Comparison of ENCODE assay signal across 1 fruit fly cellular context in the genomic region with DNA sequence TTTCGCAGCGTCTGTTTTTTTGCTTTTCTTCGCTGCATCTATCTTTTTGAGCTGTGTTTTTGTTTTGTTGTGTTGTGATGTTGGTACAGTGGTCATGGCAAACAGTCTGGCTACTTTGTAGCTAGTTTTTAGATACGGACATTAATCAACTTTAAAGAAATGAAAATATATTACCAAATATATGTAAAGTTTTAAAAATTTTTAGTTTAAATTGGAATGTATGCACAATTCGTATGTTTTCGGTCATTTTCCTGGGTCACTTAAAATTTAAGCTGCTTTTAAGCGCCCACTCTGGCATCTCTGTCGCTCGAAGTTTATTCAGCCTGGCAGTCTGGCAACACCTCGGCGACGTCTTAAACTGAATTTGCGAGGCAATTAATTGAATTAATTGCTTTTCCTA.
TF ChIP-seq lines count a peak whose summit lies in the region.

A gene (plus strand): TSS at position 344 of the 400 bp plus-strand sequence.

TF ChIP-seq in whole organism, embryonic, 481 proteins besides CTCF, POLR2A, EP300 and RAD21 (continued from another document and continues in another):
- TF ChIP-seq CG15073 (GFP tag; optimal IDR thresholded peaks at IDR 0.05; lab: Kevin White, UChicago), result no peak
- no peak for TF ChIP-seq Hr78 (GFP tag; optimal IDR thresholded peaks at IDR 0.05; lab: Kevin White, UChicago)
- TF ChIP-seq CG7556 (GFP tag; optimal IDR thresholded peaks at IDR 0.05; lab: Kevin White, UChicago), result peak; percentile 45
- TF ChIP-seq HLH4C (GFP tag; IDR thresholded peaks at IDR 0.05; lab: Robert Waterston, UW; ENCODE audit: partially characterized antibody), result no peak
- no peak for TF ChIP-seq CG43689 (GFP tag; IDR thresholded peaks at IDR 0.05; lab: Robert Waterston, UW)
- peak; percentile 37; the same call in 1 of the 2 replicates for TF ChIP-seq HLH3B (GFP tag; IDR thresholded peaks at IDR 0.05; lab: Robert Waterston, UW)
- TF ChIP-seq her (GFP tag; optimal IDR thresholded peaks at IDR 0.05; lab: Kevin White, UChicago), result no peak
- TF ChIP-seq ems (GFP tag; optimal IDR thresholded peaks at IDR 0.05; lab: Kevin White, UChicago), result peak; percentile 25
- TF ChIP-seq CG6854 (GFP tag; optimal IDR thresholded peaks at IDR 0.05; lab: Kevin White, UChicago), result no peak
- TF ChIP-seq CG9437 (GFP tag; optimal IDR thresholded peaks at IDR 0.05; lab: Kevin White, UChicago), result no peak
- peak; percentile 36; the same call in 1 of the 2 replicates for TF ChIP-seq chm (GFP tag; IDR thresholded peaks at IDR 0.05; lab: Robert Waterston, UW)
- peak; percentile 47 for TF ChIP-seq Fer2 (tag; optimal IDR thresholded peaks at IDR 0.05; lab: Kevin White, UChicago)
- TF ChIP-seq yki (optimal IDR thresholded peaks at IDR 0.05; lab: Kevin White, UChicago), result no peak
- TF ChIP-seq Ets97D (GFP tag; optimal IDR thresholded peaks at IDR 0.05; lab: Kevin White, UChicago), result peak; percentile 32
- peak; percentile 41 for TF ChIP-seq Blimp-1 (GFP tag; optimal IDR thresholded peaks at IDR 0.05; lab: Kevin White, UChicago)
- TF ChIP-seq CG6765 (GFP tag; optimal IDR thresholded peaks at IDR 0.05; lab: Kevin White, UChicago), result no peak
- no peak for TF ChIP-seq disco-r (GFP tag; optimal IDR thresholded peaks at IDR 0.05; lab: Kevin White, UChicago)
- no peak for TF ChIP-seq CG14050 (GFP tag; IDR thresholded peaks at IDR 0.05; lab: Robert Waterston, UW)
- peak; percentile 75 for TF ChIP-seq CG4328 (GFP tag; optimal IDR thresholded peaks at IDR 0.05; lab: Kevin White, UChicago)
- peak; percentile 73 for TF ChIP-seq Fer1 (GFP tag; optimal IDR thresholded peaks at IDR 0.05; lab: Kevin White, UChicago)
- peak; percentile 57 for TF ChIP-seq chn (GFP tag; optimal IDR thresholded peaks at IDR 0.05; lab: Kevin White, UChicago)
- TF ChIP-seq Doc3 (GFP tag; IDR thresholded peaks at IDR 0.05; lab: Robert Waterston, UW; ENCODE audit: partially characterized antibody), result no peak
- no peak for TF ChIP-seq CkIIα-i1 (GFP tag; IDR thresholded peaks at IDR 0.05; lab: Robert Waterston, UW)
- peak; percentile 54 for TF ChIP-seq az2 (GFP tag; optimal IDR thresholded peaks at IDR 0.05; lab: Kevin White, UChicago)
- TF ChIP-seq MESR4 (GFP tag; optimal IDR thresholded peaks at IDR 0.05; lab: Kevin White, UChicago), result no peak
- TF ChIP-seq tx (GFP tag; optimal IDR thresholded peaks at IDR 0.05; lab: Kevin White, UChicago), result peak; percentile 15
- TF ChIP-seq CG30403 (GFP tag; optimal IDR thresholded peaks at IDR 0.05; lab: Kevin White, UChicago), result peak; percentile 73
- TF ChIP-seq Vsx1 (GFP tag; optimal IDR thresholded peaks at IDR 0.05; lab: Kevin White, UChicago), result no peak
- peak; percentile 44 for TF ChIP-seq CG15601 (tag; optimal IDR thresholded peaks at IDR 0.05; lab: Kevin White, UChicago)
- peak; percentile 81 for TF ChIP-seq Rfx (GFP tag; IDR thresholded peaks at IDR 0.05; lab: Robert Waterston, UW)
- peak; percentile 41 to 69 for TF ChIP-seq dpn (GFP tag; optimal IDR thresholded peaks at IDR 0.05; lab: Kevin White, UChicago)
- TF ChIP-seq CG34224 (GFP tag; IDR thresholded peaks at IDR 0.05; lab: Robert Waterston, UW; ENCODE audit: partially characterized antibody), result no peak
- peak; percentile 77 for TF ChIP-seq grau (tag; optimal IDR thresholded peaks at IDR 0.05; lab: Kevin White, UChicago)
- TF ChIP-seq odd (GFP tag; optimal IDR thresholded peaks at IDR 0.05; lab: Kevin White, UChicago), result peak; percentile 4
- TF ChIP-seq gcm2 (GFP tag; optimal IDR thresholded peaks at IDR 0.05; lab: Kevin White, UChicago), result no peak
- no peak for TF ChIP-seq dan (GFP tag; IDR thresholded peaks at IDR 0.05; lab: Robert Waterston, UW)
- no peak for TF ChIP-seq CG3163 (GFP tag; optimal IDR thresholded peaks at IDR 0.05; lab: Kevin White, UChicago)
- peak; percentile 27 for TF ChIP-seq CG18476 (GFP tag; optimal IDR thresholded peaks at IDR 0.05; lab: Kevin White, UChicago)
- no peak for TF ChIP-seq CG12236 (GFP tag; optimal IDR thresholded peaks at IDR 0.05; lab: Kevin White, UChicago)
- TF ChIP-seq dmrt99B (tag; optimal IDR thresholded peaks at IDR 0.05; lab: Kevin White, UChicago), result peak; percentile 57
- peak; percentile 62 for TF ChIP-seq CG18262 (tag; optimal IDR thresholded peaks at IDR 0.05; lab: Kevin White, UChicago)
- no peak for TF ChIP-seq fd102C (GFP tag; optimal IDR thresholded peaks at IDR 0.05; lab: Kevin White, UChicago)
- no peak for TF ChIP-seq Bgb (GFP tag; IDR thresholded peaks at IDR 0.05; lab: Robert Waterston, UW; ENCODE audit: partially characterized antibody)
- TF ChIP-seq CG10274 (GFP tag; optimal IDR thresholded peaks at IDR 0.05; lab: Kevin White, UChicago), result no peak
- peak; percentile 80 for TF ChIP-seq CG4617 (GFP tag; optimal IDR thresholded peaks at IDR 0.05; lab: Kevin White, UChicago; ENCODE audit: borderline replicate concordance)
- TF ChIP-seq HLH54F (GFP tag; optimal IDR thresholded peaks at IDR 0.05; lab: Kevin White, UChicago), result peak; percentile 24
- peak; percentile 62 for TF ChIP-seq Hmr (GFP tag; optimal IDR thresholded peaks at IDR 0.05; lab: Kevin White, UChicago)
- no peak for TF ChIP-seq grn (GFP tag; optimal IDR thresholded peaks at IDR 0.05; lab: Kevin White, UChicago)
- peak; percentile 28 for TF ChIP-seq CG16863 (GFP tag; optimal IDR thresholded peaks at IDR 0.05; lab: Kevin White, UChicago)
- peak; percentile 65 for TF ChIP-seq Abd-B (GFP tag; optimal IDR thresholded peaks at IDR 0.05; lab: Kevin White, UChicago)
- no peak for TF ChIP-seq C15 (GFP tag; IDR thresholded peaks at IDR 0.05; lab: Robert Waterston, UW)
- TF ChIP-seq CG10321 (GFP tag; IDR thresholded peaks at IDR 0.05; lab: Robert Waterston, UW), result no peak
- peak; percentile 80 for TF ChIP-seq CG9932 (GFP tag; IDR thresholded peaks at IDR 0.05; lab: Robert Waterston, UW)
- TF ChIP-seq CG10654 (GFP tag; optimal IDR thresholded peaks at IDR 0.05; lab: Kevin White, UChicago), result peak; percentile 55
- peak; percentile 60 for TF ChIP-seq slou (GFP tag; optimal IDR thresholded peaks at IDR 0.05; lab: Kevin White, UChicago)
- peak; percentile 15 for TF ChIP-seq tap (tag; optimal IDR thresholded peaks at IDR 0.05; lab: Kevin White, UChicago)
- TF ChIP-seq psq (GFP tag; optimal IDR thresholded peaks at IDR 0.05; lab: Kevin White, UChicago), result no peak
- no peak for TF ChIP-seq ara (GFP tag; IDR thresholded peaks at IDR 0.05; lab: Robert Waterston, UW)
- TF ChIP-seq kah (GFP tag; optimal IDR thresholded peaks at IDR 0.05; lab: Kevin White, UChicago), result no peak
- TF ChIP-seq CoRest (tag; optimal IDR thresholded peaks at IDR 0.05; lab: Kevin White, UChicago), result peak; percentile 83
- no peak for TF ChIP-seq exex (tag; optimal IDR thresholded peaks at IDR 0.05; lab: Kevin White, UChicago)
- TF ChIP-seq Gug (GFP tag; IDR thresholded peaks at IDR 0.05; lab: Robert Waterston, UW), result peak; percentile 52; the same call in 1 of the 4 replicates
- TF ChIP-seq fru (optimal IDR thresholded peaks at IDR 0.05; lab: Kevin White, UChicago), result no peak
- peak; percentile 12 for TF ChIP-seq kay (GFP tag; optimal IDR thresholded peaks at IDR 0.05; lab: Kevin White, UChicago)
- no peak for TF ChIP-seq TFAM (GFP tag; optimal IDR thresholded peaks at IDR 0.05; lab: Kevin White, UChicago)
- 0 out of 3 replicates have a peak, but pooled peaks have one; percentile 57 for TF ChIP-seq Dbx (GFP tag; IDR thresholded peaks at IDR 0.05; lab: Robert Waterston, UW)
- TF ChIP-seq CG3407 (GFP tag; optimal IDR thresholded peaks at IDR 0.05; lab: Kevin White, UChicago), result no peak
- TF ChIP-seq CG15696 (tag; optimal IDR thresholded peaks at IDR 0.05; lab: Kevin White, UChicago), result peak; percentile 73
- TF ChIP-seq ewg (GFP tag; optimal IDR thresholded peaks at IDR 0.05; lab: Kevin White, UChicago), result peak; percentile 18
- no peak for TF ChIP-seq p53 (GFP tag; optimal IDR thresholded peaks at IDR 0.05; lab: Kevin White, UChicago)
- peak; percentile 37; the same call in 1 of the 2 replicates for TF ChIP-seq wor (GFP tag; IDR thresholded peaks at IDR 0.05; lab: Robert Waterston, UW)
- TF ChIP-seq tin (GFP tag; optimal IDR thresholded peaks at IDR 0.05; lab: Kevin White, UChicago), result peak; percentile 50
- peak; percentile 38 for TF ChIP-seq CG3995 (GFP tag; optimal IDR thresholded peaks at IDR 0.05; lab: Kevin White, UChicago)
- TF ChIP-seq sc (optimal IDR thresholded peaks at IDR 0.05; lab: Kevin White, UChicago), result no peak
- no peak for TF ChIP-seq sc (GFP tag; optimal IDR thresholded peaks at IDR 0.05; lab: Kevin White, UChicago)
- TF ChIP-seq CG18764 (GFP tag; optimal IDR thresholded peaks at IDR 0.05; lab: Kevin White, UChicago), result peak; percentile 22
- no peak for TF ChIP-seq CG6654 (GFP tag; optimal IDR thresholded peaks at IDR 0.05; lab: Kevin White, UChicago)
- TF ChIP-seq CG4424 (GFP tag; optimal IDR thresholded peaks at IDR 0.05; lab: Kevin White, UChicago), result peak; percentile 58
- TF ChIP-seq Dad (GFP tag; optimal IDR thresholded peaks at IDR 0.05; lab: Kevin White, UChicago), result peak; percentile 8
- TF ChIP-seq toy (GFP tag; IDR thresholded peaks at IDR 0.05; lab: Robert Waterston, UW), result no peak
- peak; percentile 60 for TF ChIP-seq CG12155 (GFP tag; optimal IDR thresholded peaks at IDR 0.05; lab: Kevin White, UChicago)
- peak; percentile 35 for TF ChIP-seq mirr (GFP tag; optimal IDR thresholded peaks at IDR 0.05; lab: Kevin White, UChicago)
- TF ChIP-seq Atf-2 (GFP tag; optimal IDR thresholded peaks at IDR 0.05; lab: Kevin White, UChicago), result peak; percentile 19
- TF ChIP-seq CG8478 (optimal IDR thresholded peaks at IDR 0.05; lab: Kevin White, UChicago), result no peak
- TF ChIP-seq salm (tag; optimal IDR thresholded peaks at IDR 0.05; lab: Kevin White, UChicago), result peak; percentile 27
- peak; percentile 34; the same call in 1 of the 2 replicates for TF ChIP-seq Atf6 (GFP tag; IDR thresholded peaks at IDR 0.05; lab: Robert Waterston, UW)
- TF ChIP-seq lmd (GFP tag; IDR thresholded peaks at IDR 0.05; lab: Robert Waterston, UW), result peak; percentile 64
- no peak for TF ChIP-seq tll (GFP tag; optimal IDR thresholded peaks at IDR 0.05; lab: Kevin White, UChicago)
- TF ChIP-seq Deaf1 (tag; optimal IDR thresholded peaks at IDR 0.05; lab: Kevin White, UChicago), result peak; percentile 25
- TF ChIP-seq NC2β (GFP tag; optimal IDR thresholded peaks at IDR 0.05; lab: Kevin White, UChicago), result peak; percentile 32
- peak; percentile 61 for TF ChIP-seq CG12299 (tag; optimal IDR thresholded peaks at IDR 0.05; lab: Kevin White, UChicago)
- TF ChIP-seq dati (GFP tag; IDR thresholded peaks at IDR 0.05; lab: Robert Waterston, UW), result no peak
- no peak for TF ChIP-seq ash1 (GFP tag; optimal IDR thresholded peaks at IDR 0.05; lab: Kevin White, UChicago)
- TF ChIP-seq Hmx (GFP tag; optimal IDR thresholded peaks at IDR 0.05; lab: Kevin White, UChicago), result no peak
- peak; percentile 19 to 54 for TF ChIP-seq chif (GFP tag; optimal IDR thresholded peaks at IDR 0.05; lab: Kevin White, UChicago)
- no peak for TF ChIP-seq amos (GFP tag; IDR thresholded peaks at IDR 0.05; lab: Robert Waterston, UW; ENCODE audit: partially characterized antibody)
- peak in 1 of 3 experiments; percentile 58 for TF ChIP-seq lola (GFP tag; optimal IDR thresholded peaks at IDR 0.05; lab: Kevin White, UChicago)
- TF ChIP-seq Camta (GFP tag; optimal IDR thresholded peaks at IDR 0.05; lab: Kevin White, UChicago), result peak; percentile 29
- TF ChIP-seq CG9797 (GFP tag; optimal IDR thresholded peaks at IDR 0.05; lab: Kevin White, UChicago), result peak; percentile 7
- no peak for TF ChIP-seq gce (GFP tag; IDR thresholded peaks at IDR 0.05; lab: Robert Waterston, UW)
- no peak for TF ChIP-seq Neu2 (GFP tag; optimal IDR thresholded peaks at IDR 0.05; lab: Kevin White, UChicago; ENCODE audit: borderline replicate concordance)
- no peak for TF ChIP-seq Asciz (GFP tag; optimal IDR thresholded peaks at IDR 0.05; lab: Kevin White, UChicago)
- TF ChIP-seq CG32767 (GFP tag; IDR thresholded peaks at IDR 0.05; lab: Robert Waterston, UW), result peak; percentile 19; the same call in 1 of the 2 replicates
- no peak for TF ChIP-seq ato (GFP tag; IDR thresholded peaks at IDR 0.05; lab: Robert Waterston, UW; ENCODE audit: partially characterized antibody)
- peak; percentile 80 for TF ChIP-seq slbo (GFP tag; IDR thresholded peaks at IDR 0.05; lab: Robert Waterston, UW)
- peak in 1 of 2 experiments; percentile 67 for TF ChIP-seq crp (GFP tag; optimal IDR thresholded peaks at IDR 0.05; lab: Kevin White, UChicago)
- TF ChIP-seq luna (GFP tag; optimal IDR thresholded peaks at IDR 0.05; lab: Kevin White, UChicago), result no peak
- peak; percentile 42 for TF ChIP-seq CG2116 (GFP tag; optimal IDR thresholded peaks at IDR 0.05; lab: Kevin White, UChicago)
- 0 out of 2 replicates have a peak, but pooled peaks have one; percentile 24 for TF ChIP-seq ttk (GFP tag; IDR thresholded peaks at IDR 0.05; lab: Robert Waterston, UW)
- TF ChIP-seq pb (GFP tag; optimal IDR thresholded peaks at IDR 0.05; lab: Kevin White, UChicago), result no peak
- no peak for TF ChIP-seq Sox102F (GFP tag; optimal IDR thresholded peaks at IDR 0.05; lab: Kevin White, UChicago)
- peak; percentile 80 for TF ChIP-seq HmgZ (tag; optimal IDR thresholded peaks at IDR 0.05; lab: Kevin White, UChicago)
- no peak for TF ChIP-seq CG2199 (GFP tag; IDR thresholded peaks at IDR 0.05; lab: Robert Waterston, UW)
- no peak for TF ChIP-seq chinmo (GFP tag; IDR thresholded peaks at IDR 0.05; lab: Robert Waterston, UW; ENCODE audit: partially characterized antibody)
- TF ChIP-seq CG17568 (GFP tag; optimal IDR thresholded peaks at IDR 0.05; lab: Kevin White, UChicago), result no peak
- TF ChIP-seq ken (GFP tag; IDR thresholded peaks at IDR 0.05; lab: Robert Waterston, UW), result 0 out of 3 replicates have a peak, but pooled peaks have one; percentile 18
- peak; percentile 64 for TF ChIP-seq Dek (tag; optimal IDR thresholded peaks at IDR 0.05; lab: Kevin White, UChicago)
- peak; percentile 35 to 47 for TF ChIP-seq Pdp1 (GFP tag; optimal IDR thresholded peaks at IDR 0.05; lab: Kevin White, UChicago)
- TF ChIP-seq CG4820 (GFP tag; optimal IDR thresholded peaks at IDR 0.05; lab: Kevin White, UChicago), result peak; percentile 48
- peak; percentile 63 for TF ChIP-seq trem (tag; optimal IDR thresholded peaks at IDR 0.05; lab: Kevin White, UChicago)
- peak; percentile 67 for TF ChIP-seq nom (GFP tag; optimal IDR thresholded peaks at IDR 0.05; lab: Kevin White, UChicago)
- TF ChIP-seq CG11247 (GFP tag; IDR thresholded peaks at IDR 0.05; lab: Robert Waterston, UW), result peak; percentile 57
- peak; percentile 46 for TF ChIP-seq Rx (GFP tag; IDR thresholded peaks at IDR 0.05; lab: Robert Waterston, UW)
- TF ChIP-seq CG18011 (GFP tag; optimal IDR thresholded peaks at IDR 0.05; lab: Kevin White, UChicago), result peak; percentile 23
- no peak for TF ChIP-seq vnd (GFP tag; IDR thresholded peaks at IDR 0.05; lab: Robert Waterston, UW; ENCODE audit: partially characterized antibody)
- peak; percentile 73 for TF ChIP-seq Xbp1 (GFP tag; optimal IDR thresholded peaks at IDR 0.05; lab: Kevin White, UChicago)
